Worm (Caenorhabditis elegans) whole organism, L4 larva: Measurements from ENCODE around the gene msp-50.
A peak's percentile ranks its signal among the peaks of the same experiment; 100 is the strongest.

Experiments used
- D1046.2 ChIP-seq: fragments of 200-800 bp; sonication (Bioruptor generic); IDR thresholded peaks from 2 replicates; pipeline ENCODE4 v1.3.6; 2022; ENCODE audit warnings: missing genetic modification characterization, missing compliant biosample characterization
- F10B5.3 ChIP-seq: sonication (generic microtip); optimal IDR thresholded peaks from 2 replicates; lab custom pipeline; 2016; ENCODE audit warnings: mild to moderate bottlenecking, missing genetic modification characterization, missing compliant biosample characterization
- F49E8.2 ChIP-seq: sonication (generic microtip); optimal IDR thresholded peaks from 2 replicates; lab custom pipeline; 2016; ENCODE audit warnings: missing compliant biosample characterization, mild to moderate bottlenecking, missing genetic modification characterization, borderline replicate concordance
- Y105C5A.15 ChIP-seq: fragments of 200-800 bp; sonication (Bioruptor generic); IDR thresholded peaks from 2 replicates; pipeline ENCODE4 v1.3.6; 2022; ENCODE audit warnings: missing genetic modification characterization, missing compliant biosample characterization
- Y48G9A.11 ChIP-seq: fragments of 200-800 bp; sonication (Bioruptor generic); IDR thresholded peaks from 2 replicates; pipeline ENCODE4 v1.3.6; 2022; ENCODE audit warnings: missing genetic modification reagents, missing genetic modification characterization, missing compliant biosample characterization
- aha-1 ChIP-seq: fragments of 150-350 bp; peaks from one replicate; lab custom pipeline; 2014; ENCODE audit warnings: missing biosample characterization, missing genetic modification characterization
- aly-2 ChIP-seq: sonication (generic microtip); optimal IDR thresholded peaks from 2 replicates; lab custom pipeline; 2018; ENCODE audit warnings: missing biosample characterization, missing genetic modification characterization
- ama-1 ChIP-seq: fragments of 150-350 bp; optimal IDR thresholded peaks from 2 replicates; lab custom pipeline; 2014; ENCODE audit warnings: inconsistent platforms, mixed read lengths
- ceh-20 ChIP-seq: fragments of 200-800 bp; sonication (Bioruptor generic); IDR thresholded peaks from 2 replicates; pipeline ENCODE4 v1.3.6; 2022; ENCODE audit warnings: missing genetic modification reagents, missing genetic modification characterization, missing compliant biosample characterization
- ceh-28 ChIP-seq: fragments of 150-350 bp; optimal IDR thresholded peaks from 2 replicates; lab custom pipeline; 2014; ENCODE audit warnings: missing biosample characterization, missing genetic modification reagents, missing genetic modification characterization
- ceh-32 ChIP-seq: sonication (generic microtip); optimal IDR thresholded peaks from 2 replicates; lab custom pipeline; 2016; ENCODE audit warnings: mild to moderate bottlenecking, missing genetic modification characterization, missing compliant biosample characterization; ENCODE audit not compliant: poor library complexity
- ceh-44 ChIP-seq: fragments of 200-800 bp; sonication (Bioruptor generic); IDR thresholded peaks from 2 replicates; pipeline ENCODE4 v1.3.6; 2022; ENCODE audit warnings: missing genetic modification reagents, missing genetic modification characterization, missing compliant biosample characterization
- cey-2 ChIP-seq: sonication (generic microtip); optimal IDR thresholded peaks from 3 replicates; lab custom pipeline; 2017; ENCODE audit warnings: missing genetic modification characterization, mild to moderate bottlenecking, missing compliant biosample characterization, antibody characterized with exemption, borderline replicate concordance; ENCODE audit not compliant: insufficient read depth
- daf-16 ChIP-seq, 3 experiments: sonication (generic microtip); optimal IDR thresholded peaks; 2 replicates each; lab custom pipeline; 2016 to 2017; ENCODE audit warnings: missing genetic modification characterization in 3 of 3, missing genetic modification reagents in 3 of 3, mild to moderate bottlenecking in 2 of 3, missing compliant biosample characterization in 2 of 3, missing biosample characterization in 1 of 3, moderate library complexity in 1 of 3
- daf-19 ChIP-seq: fragments of 200-800 bp; sonication (Bioruptor generic); conservative IDR thresholded peaks from 2 replicates; pipeline ENCODE4 v1.3.6; 2022; ENCODE audit warnings: missing genetic modification characterization, missing compliant biosample characterization
- dmd-6 ChIP-seq: fragments of 200-800 bp; sonication (Bioruptor generic); IDR thresholded peaks from 2 replicates; pipeline ENCODE4 v1.3.6; 2022; ENCODE audit warnings: missing genetic modification reagents, missing genetic modification characterization, missing compliant biosample characterization
- dpl-1 ChIP-seq: fragments of 150-350 bp; optimal IDR thresholded peaks from 2 replicates; lab custom pipeline; 2014; ENCODE audit warnings: missing biosample characterization, missing genetic modification reagents, missing genetic modification characterization
- egl-27 ChIP-seq: sonication (generic microtip); optimal IDR thresholded peaks from 3 replicates; lab custom pipeline; 2017; ENCODE audit warnings: missing biosample characterization, missing genetic modification reagents, missing genetic modification characterization
- fkh-10 ChIP-seq: fragments of 150-350 bp; optimal IDR thresholded peaks from 2 replicates; lab custom pipeline; 2014; ENCODE audit warnings: missing biosample characterization, missing genetic modification reagents, missing genetic modification characterization
- gei-8 ChIP-seq: fragments of 200-800 bp; sonication (Bioruptor generic); optimal IDR thresholded peaks from 2 replicates; lab custom pipeline; 2018; ENCODE audit warnings: mild to moderate bottlenecking, missing genetic modification characterization, missing compliant biosample characterization
- hif-1 ChIP-seq, 2 experiments: sonication (generic microtip); optimal IDR thresholded peaks; 2 replicates each; lab custom pipeline; 2016 to 2017; ENCODE audit warnings: missing compliant biosample characterization in 2 of 2, missing genetic modification characterization in 2 of 2, missing genetic modification reagents in 2 of 2, missing genotype in 2 of 2, mild to moderate bottlenecking in 1 of 2
- hlh-30 ChIP-seq: sonication (generic microtip); optimal IDR thresholded peaks from 2 replicates; lab custom pipeline; 2017; ENCODE audit warnings: antibody characterized with exemption, mild to moderate bottlenecking, missing genetic modification characterization, missing compliant biosample characterization; ENCODE audit not compliant: insufficient read depth
- hmg-1.1 ChIP-seq: fragments of 200-800 bp; sonication (Bioruptor generic); IDR thresholded peaks from 2 replicates; pipeline ENCODE4 v1.3.6; 2022; ENCODE audit warnings: missing genetic modification reagents, missing genetic modification characterization, missing compliant biosample characterization
- lin-1 ChIP-seq: fragments of 200-800 bp; sonication (Bioruptor generic); IDR thresholded peaks from 2 replicates; pipeline ENCODE4 v1.3.6; 2022; ENCODE audit warnings: missing genetic modification reagents, missing genetic modification characterization, missing compliant biosample characterization
- lin-13 ChIP-seq: fragments of 150-350 bp; optimal IDR thresholded peaks from 2 replicates; lab custom pipeline; 2014; ENCODE audit warnings: missing biosample characterization, missing genetic modification reagents, missing genetic modification characterization
- lin-29 ChIP-seq: fragments of 200-800 bp; sonication (Bioruptor generic); IDR thresholded peaks from 2 replicates; pipeline ENCODE4 v1.3.6; 2022; ENCODE audit warnings: missing genetic modification reagents, missing genetic modification characterization, missing compliant biosample characterization
- lin-38 ChIP-seq: fragments of 200-800 bp; sonication (Bioruptor generic); IDR thresholded peaks from 2 replicates; pipeline ENCODE4 v1.3.6; 2022; ENCODE audit warnings: missing genetic modification reagents, missing genetic modification characterization, missing compliant biosample characterization
- mdt-29 ChIP-seq: fragments of 200-800 bp; sonication (Bioruptor generic); IDR thresholded peaks from 2 replicates; pipeline ENCODE4 v1.3.6; 2022; ENCODE audit warnings: missing genetic modification reagents, missing genetic modification characterization, missing compliant biosample characterization
- mes-2 ChIP-seq: sonication (generic microtip); optimal IDR thresholded peaks from 2 replicates; lab custom pipeline; 2016; ENCODE audit warnings: missing genotype, mild to moderate bottlenecking, missing genetic modification characterization, missing compliant biosample characterization; ENCODE audit not compliant: poor library complexity, severe bottlenecking
- mxl-2 ChIP-seq: fragments of 200-800 bp; sonication (Bioruptor generic); conservative IDR thresholded peaks from 2 replicates; pipeline ENCODE4 v1.3.6; 2022; ENCODE audit warnings: missing genetic modification reagents, missing genetic modification characterization, missing compliant biosample characterization
- nhr-102 ChIP-seq: sonication (generic microtip); optimal IDR thresholded peaks from 2 replicates; lab custom pipeline; 2016; ENCODE audit warnings: mild to moderate bottlenecking, missing genetic modification characterization, moderate library complexity, missing compliant biosample characterization
- nhr-11 ChIP-seq: fragments of 150-350 bp; optimal IDR thresholded peaks from 2 replicates; lab custom pipeline; 2014; ENCODE audit warnings: missing biosample characterization, missing genetic modification characterization
- nhr-237 ChIP-seq: sonication (generic microtip); optimal IDR thresholded peaks from 2 replicates; lab custom pipeline; 2017; ENCODE audit warnings: missing biosample characterization, missing genetic modification characterization
- nhr-28 ChIP-seq: fragments of 150-350 bp; optimal IDR thresholded peaks from 2 replicates; lab custom pipeline; 2014; ENCODE audit warnings: missing biosample characterization, missing genetic modification characterization
- nhr-42 ChIP-seq: fragments of 200-800 bp; sonication (Bioruptor generic); IDR thresholded peaks from 2 replicates; pipeline ENCODE4 v1.3.6; 2022; ENCODE audit warnings: missing genetic modification characterization, missing compliant biosample characterization
- nhr-48 ChIP-seq: sonication (generic microtip); optimal IDR thresholded peaks from 2 replicates; lab custom pipeline; 2016; ENCODE audit warnings: mild to moderate bottlenecking, missing genetic modification characterization, missing compliant biosample characterization
- nhr-77 ChIP-seq: fragments of 150-350 bp; optimal IDR thresholded peaks from 2 replicates; lab custom pipeline; 2014; ENCODE audit warnings: missing biosample characterization, missing genetic modification characterization
- pha-4 ChIP-seq, 2 experiments: fragments of 150-350 bp in 1 of 2; fragments of 200-800 bp in 1 of 2; sonication (Bioruptor generic) in 1 of 2; IDR thresholded peaks in 1 of 2; optimal IDR thresholded peaks in 1 of 2; 2 replicates each; pipeline versions ENCODE4 v1.3.6 to Lab custom; 2014 to 2022; ENCODE audit warnings: missing genetic modification characterization in 2 of 2, missing genetic modification reagents in 2 of 2, missing biosample characterization in 1 of 2, missing compliant biosample characterization in 1 of 2
- php-3 ChIP-seq: fragments of 200-800 bp; sonication (Bioruptor generic); IDR thresholded peaks from 2 replicates; pipeline ENCODE4 v1.3.6; 2022; ENCODE audit warnings: missing genetic modification reagents, missing genetic modification characterization, missing compliant biosample characterization
- rbr-2 ChIP-seq: sonication (generic microtip); optimal IDR thresholded peaks from 2 replicates; lab custom pipeline; 2016; ENCODE audit warnings: missing genotype, missing genetic modification characterization, missing compliant biosample characterization
- set-16 ChIP-seq: fragments of 200-800 bp; sonication (Bioruptor generic); IDR thresholded peaks from 2 replicates; pipeline ENCODE4 v1.3.6; 2022; ENCODE audit warnings: missing genetic modification reagents, missing genetic modification characterization, missing compliant biosample characterization
- skn-1 ChIP-seq: fragments of 150-350 bp; optimal IDR thresholded peaks from 2 replicates; lab custom pipeline; 2014; ENCODE audit warnings: missing biosample characterization, missing genetic modification characterization
- snpc-1.2 ChIP-seq: fragments of 200-800 bp; sonication (Bioruptor generic); IDR thresholded peaks from 2 replicates; pipeline ENCODE4 v1.3.6; 2022; ENCODE audit warnings: missing genetic modification reagents, missing genetic modification characterization, missing compliant biosample characterization
- unc-130 ChIP-seq: sonication (generic microtip); optimal IDR thresholded peaks from 2 replicates; lab custom pipeline; 2016; ENCODE audit warnings: missing genetic modification reagents, missing genetic modification characterization, missing compliant biosample characterization
- unc-62 ChIP-seq, 3 experiments: fragments of 150-350 bp in 1 of 3; sonication (generic microtip); optimal IDR thresholded peaks in 2 of 3; peaks in 1 of 3; 1 replicate in 1 of 3; 2 replicates in 2 of 3; lab custom pipeline; 2014 to 2017; ENCODE audit warnings: missing biosample characterization in 3 of 3, missing genetic modification characterization in 3 of 3, missing genetic modification reagents in 3 of 3, missing genotype in 1 of 3
- zfp-3 ChIP-seq: fragments of 200-800 bp; sonication (Bioruptor generic); conservative IDR thresholded peaks from 2 replicates; pipeline ENCODE4 v1.3.6; 2022; ENCODE audit warnings: missing genetic modification reagents, missing genetic modification characterization, missing compliant biosample characterization
- ztf-11 ChIP-seq: fragments of 150-350 bp; optimal IDR thresholded peaks from 2 replicates; lab custom pipeline; 2014; ENCODE audit warnings: missing biosample characterization, missing genetic modification characterization

The msp-50 gene

DNA sequence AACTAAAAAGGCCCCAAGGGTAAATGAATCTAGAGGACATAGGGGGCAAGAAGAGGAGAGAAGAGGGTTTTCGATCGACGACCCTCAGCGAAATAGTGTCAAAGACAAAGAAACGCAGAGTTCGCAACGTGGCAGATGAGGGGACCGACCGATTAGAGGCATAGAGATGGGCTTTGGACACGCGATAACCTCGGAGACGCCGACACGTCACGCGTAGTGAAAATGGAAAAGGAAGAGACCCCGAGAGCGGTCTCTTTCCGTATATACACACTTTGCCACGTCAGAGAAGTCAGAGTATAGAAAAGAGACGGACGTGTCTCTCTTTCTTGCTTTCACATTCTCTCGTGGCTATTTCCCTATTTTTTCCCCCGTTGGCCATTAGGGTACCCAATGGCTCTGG, 18.1 kb upstream of the msp-50 start (continued):
- TF ChIP-seq skn-1 (tag; lab: Kevin White, UChicago) (no peak), zfp-3 (0 out of 2 replicates have a peak, but pooled peaks have one; percentile 47), ceh-32 (tag; lab: Kevin White, UChicago) (no peak), aha-1 (tag; lab: Kevin White, UChicago) (peak; percentile 98), daf-16 (GFP tag; optimal IDR thresholded peaks at IDR 0.05; lab: Kevin White, UChicago) (no peak), daf-16 (tag; optimal IDR thresholded peaks at IDR 0.05; lab: Kevin White, UChicago) (peak; percentile 1), fkh-10 (GFP tag; lab: Kevin White, UChicago) (peak; percentile 55), hlh-30 (tag; lab: Kevin White, UChicago) (peak; percentile 94), Y48G9A.11 (GFP tag; lab: Robert Waterston, UW) (no peak), nhr-42 (no peak), mes-2 (tag; lab: Kevin White, UChicago) (peak; percentile 56), rbr-2 (tag; lab: Kevin White, UChicago) (peak; percentile 79), ceh-20 (GFP tag; lab: Robert Waterston, UW) (peak; percentile 67; the same call in 1 of the 2 replicates), lin-1 (GFP tag; lab: Robert Waterston, UW) (no peak), nhr-102 (tag; lab: Kevin White, UChicago) (no peak), hif-1 (tag; optimal IDR thresholded peaks at IDR 0.05; lab: Kevin White, UChicago) (peak in 1 of 2 experiments; percentile 58), aly-2 (tag; lab: Kevin White, UChicago) (no peak), Y105C5A.15 (no peak), ztf-11 (tag; lab: Kevin White, UChicago) (no peak), lin-38 (GFP tag; lab: Robert Waterston, UW) (peak; percentile 48), unc-130 (GFP tag; lab: Kevin White, UChicago) (no peak), dpl-1 (GFP tag; lab: Kevin White, UChicago) (peak; percentile 31), D1046.2 (GFP tag; lab: Robert Waterston, UW) (0 out of 2 replicates have a peak, but pooled peaks have one; percentile 4), snpc-1.2 (GFP tag; lab: Robert Waterston, UW) (no peak), unc-62 (GFP tag; optimal IDR thresholded peaks at IDR 0.05 in 1 of 2; lab: Kevin White, UChicago) (peak in 1 of 2 experiments; percentile 48), unc-62 (tag; optimal IDR thresholded peaks at IDR 0.05; lab: Kevin White, UChicago) (no peak), nhr-28 (tag; lab: Kevin White, UChicago) (peak; percentile 46), nhr-237 (tag; lab: Kevin White, UChicago) (no peak), gei-8 (GFP tag; lab: Kevin White, UChicago) (no peak), cey-2 (tag; lab: Kevin White, UChicago) (no peak), hmg-1.1 (GFP tag; lab: Robert Waterston, UW) (peak; percentile 85), egl-27 (no peak), lin-13 (peak; percentile 21), daf-19 (GFP tag; lab: Robert Waterston, UW) (no peak), nhr-48 (tag; lab: Kevin White, UChicago) (peak; percentile 51), mdt-29 (GFP tag; lab: Robert Waterston, UW) (no peak), lin-29 (GFP tag; lab: Robert Waterston, UW) (no peak), ceh-44 (GFP tag; lab: Robert Waterston, UW) (0 out of 2 replicates have a peak, but pooled peaks have one; percentile 19)

DNA sequence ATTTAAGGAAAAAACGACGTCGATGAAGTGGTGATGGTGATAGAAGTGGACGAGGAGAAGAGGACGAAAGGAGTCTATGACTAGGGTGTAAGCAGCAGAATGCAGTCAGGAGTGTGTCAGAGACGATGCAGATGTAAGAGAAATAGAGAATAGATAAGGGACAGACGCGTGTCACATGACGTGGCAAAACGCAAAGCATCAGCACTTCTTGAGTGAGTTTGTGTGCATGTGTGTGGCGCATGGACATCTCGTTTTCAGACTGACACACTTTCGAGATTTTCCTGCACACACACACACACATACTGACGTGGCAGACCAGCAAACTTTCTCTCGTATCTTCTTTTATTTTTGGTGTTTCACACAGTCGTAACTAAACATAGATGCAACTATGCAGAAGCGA, 17.1 kb upstream of the msp-50 start:
- TF ChIP-seq skn-1 (tag; lab: Kevin White, UChicago) (no peak), dmd-6 (peak; percentile 97), nhr-28 (tag; lab: Kevin White, UChicago) (peak; percentile 81), ceh-28 (no peak), nhr-77 (tag; lab: Kevin White, UChicago) (peak; percentile 61), nhr-11 (tag; lab: Kevin White, UChicago) (peak; percentile 58), php-3 (GFP tag; lab: Robert Waterston, UW) (peak; percentile 27; the same call in 1 of the 2 replicates), lin-38 (GFP tag; lab: Robert Waterston, UW) (peak; percentile 54), pha-4 (GFP tag; IDR thresholded peaks at IDR 0.05; lab: Robert Waterston, UW) (no peak), pha-4 (tag; optimal IDR thresholded peaks at IDR 0.05; lab: Kevin White, UChicago) (no peak), nhr-42 (peak; percentile 57; the same call in 1 of the 2 replicates), F49E8.2 (tag; lab: Kevin White, UChicago) (no peak), lin-29 (GFP tag; lab: Robert Waterston, UW) (no peak), nhr-48 (tag; lab: Kevin White, UChicago) (peak; percentile 82), mxl-2 (GFP tag; lab: Robert Waterston, UW) (peak; percentile 57; the same call in 1 of the 2 replicates), F10B5.3 (no peak), set-16 (peak; percentile 29; the same call in 1 of the 2 replicates), ama-1 (lab: Kevin White, UChicago) (peak; percentile 7)
